Worm (Caenorhabditis elegans) whole organism, L1 larva: ENCODE results near the gene clec-250.
A peak's percentile ranks its signal among the peaks of the same experiment; 100 is the strongest.
"Not testable (repeated sequence)": the region's sequence is repeated elsewhere in the genome, so short reads cannot be mapped to it uniquely, and the experiment has no call there.

Source experiments
- alr-1 ChIP-seq: fragments of 200-800 bp; sonication (Bioruptor generic); optimal IDR thresholded peaks from 2 replicates; lab custom pipeline; 2018; ENCODE audit warnings: borderline replicate concordance, mild to moderate bottlenecking, missing genetic modification characterization, missing compliant biosample characterization
- blmp-1 ChIP-seq: fragments of 150-350 bp; optimal IDR thresholded peaks from 2 replicates; lab custom pipeline; 2014; ENCODE audit warnings: missing biosample characterization, missing genetic modification characterization
- ces-1 ChIP-seq: fragments of 150-350 bp; optimal IDR thresholded peaks from 2 replicates; lab custom pipeline; 2014; ENCODE audit warnings: missing biosample characterization, missing genetic modification reagents, missing genetic modification characterization
- fkh-4 ChIP-seq: sonication (generic microtip); optimal IDR thresholded peaks from 2 replicates; lab custom pipeline; 2016; ENCODE audit warnings: missing compliant biosample characterization, missing genetic modification characterization, borderline replicate concordance
- fkh-8 ChIP-seq: sonication (generic microtip); optimal IDR thresholded peaks from 2 replicates; lab custom pipeline; 2016; ENCODE audit warnings: mild to moderate bottlenecking, missing genetic modification characterization, missing compliant biosample characterization
- nhr-237 ChIP-seq: fragments of 150-350 bp; optimal IDR thresholded peaks from 2 replicates; lab custom pipeline; 2014; ENCODE audit warnings: missing biosample characterization, missing genetic modification characterization
- nhr-28 ChIP-seq: fragments of 150-350 bp; optimal IDR thresholded peaks from 2 replicates; lab custom pipeline; 2014; ENCODE audit warnings: missing biosample characterization, missing genetic modification characterization
- ztf-11 ChIP-seq, 2 experiments: sonication (generic microtip); optimal IDR thresholded peaks; 2 replicates each; lab custom pipeline; 2016 to 2017; ENCODE audit warnings: missing genetic modification characterization in 2 of 2, missing biosample characterization in 1 of 2, missing compliant biosample characterization in 1 of 2
- ztf-4 ChIP-seq: fragments of 150-350 bp; optimal IDR thresholded peaks from 2 replicates; lab custom pipeline; 2014; ENCODE audit warnings: missing biosample characterization, missing genetic modification characterization

- TF ChIP-seq blmp-1 (tag; lab: Kevin White, UChicago); alr-1 (tag; lab: Kevin White, UChicago); nhr-28; ztf-4; fkh-4 (tag; lab: Kevin White, UChicago); fkh-8 (tag; lab: Kevin White, UChicago); ces-1 (GFP tag; lab: Kevin White, UChicago); nhr-237 (tag; lab: Kevin White, UChicago): not testable (repeated sequence)
- TF ChIP-seq ztf-11 (tag; optimal IDR thresholded peaks at IDR 0.05; lab: Kevin White, UChicago): peak in 1 of 2 experiments; percentile 10
Measured at ce11 chrV:18724810-18725209, 17.2 kb downstream of the clec-250 start.
